Worm (Caenorhabditis elegans) whole organism, L3 larva: Measurements from ENCODE around the gene srh-174.

Experiments used
- aly-2 ChIP-seq: fragments of 150-350 bp; optimal IDR thresholded peaks from 2 replicates; lab custom pipeline; 2014; ENCODE audit warnings: missing biosample characterization, missing genetic modification characterization
- ceh-82 ChIP-seq: fragments of 150-350 bp; optimal IDR thresholded peaks from 2 replicates; lab custom pipeline; 2014; ENCODE audit warnings: missing biosample characterization, missing genetic modification characterization
- egl-27 ChIP-seq: sonication (generic microtip); optimal IDR thresholded peaks from 4 replicates; lab custom pipeline; 2017; ENCODE audit warnings: missing biosample characterization, missing genetic modification reagents, missing genetic modification characterization
- elt-3 ChIP-seq, 3 experiments: fragments of 150-350 bp in 1 of 3; sonication (generic microtip) in 2 of 3; optimal IDR thresholded peaks; 2 replicates in 2 of 3; 4 replicates in 1 of 3; lab custom pipeline; 2014 to 2017; ENCODE audit warnings: missing biosample characterization in 3 of 3, missing genetic modification characterization in 3 of 3
- fkh-10 ChIP-seq: sonication (generic microtip); optimal IDR thresholded peaks from 2 replicates; lab custom pipeline; 2017; ENCODE audit warnings: missing biosample characterization, missing genetic modification reagents, missing genetic modification characterization
- lin-39 ChIP-seq: fragments of 150-350 bp; optimal IDR thresholded peaks from 2 replicates; lab custom pipeline; 2018; ENCODE audit warnings: missing biosample characterization, missing genetic modification reagents, missing genetic modification characterization
- nhr-237 ChIP-seq: fragments of 150-350 bp; optimal IDR thresholded peaks from 2 replicates; lab custom pipeline; 2014; ENCODE audit warnings: missing biosample characterization, missing genetic modification characterization
- nhr-67 ChIP-seq: fragments of 150-350 bp; optimal IDR thresholded peaks from 2 replicates; lab custom pipeline; 2014; ENCODE audit warnings: missing biosample characterization, missing genetic modification characterization
- nhr-77 ChIP-seq: fragments of 150-350 bp; optimal IDR thresholded peaks from 2 replicates; lab custom pipeline; 2014; ENCODE audit warnings: missing biosample characterization, missing genetic modification characterization
- pqm-1 ChIP-seq: fragments of 150-350 bp; optimal IDR thresholded peaks from 2 replicates; lab custom pipeline; 2017; ENCODE audit warnings: missing biosample characterization, missing genetic modification characterization, inconsistent platforms
- unc-62 ChIP-seq: fragments of 150-350 bp; sonication (generic microtip); optimal IDR thresholded peaks from 4 replicates; lab custom pipeline; 2014; ENCODE audit warnings: missing biosample characterization, missing genetic modification reagents, missing genetic modification characterization
- ztf-11 ChIP-seq: fragments of 150-350 bp; optimal IDR thresholded peaks from 2 replicates; lab custom pipeline; 2014; ENCODE audit warnings: missing biosample characterization, missing genetic modification characterization

DNA sequence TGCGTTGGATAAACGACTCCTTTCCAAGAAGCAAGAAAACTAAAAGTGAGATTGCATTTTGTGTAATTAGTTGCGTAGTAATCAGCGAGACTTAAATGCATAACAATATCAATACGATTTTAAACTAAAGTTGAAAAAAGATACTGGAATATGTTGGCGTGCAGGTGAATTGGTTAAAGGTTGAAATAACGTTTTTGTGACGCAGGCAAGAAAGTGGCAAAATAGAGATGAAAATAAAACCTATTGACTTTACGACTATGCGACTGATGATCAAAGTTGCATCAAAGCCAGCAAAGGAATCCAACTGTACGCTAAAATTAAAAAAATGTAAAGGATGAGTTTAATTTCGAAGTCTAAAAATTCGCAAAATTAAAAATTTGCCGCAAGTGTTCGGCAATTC lies 13.1 kb upstream of the srh-174 start, which contains the start of gene srh-102:
- no peak for TF ChIP-seq elt-3 (tag; optimal IDR thresholded peaks at IDR 0.05; lab: Kevin White, UChicago)
- TF ChIP-seq nhr-237 (tag; lab: Kevin White, UChicago): no peak
- TF ChIP-seq aly-2 (tag; lab: Kevin White, UChicago): no peak
- no peak for TF ChIP-seq unc-62
- no peak for TF ChIP-seq egl-27 (tag; lab: Kevin White, UChicago)
- no peak for TF ChIP-seq ceh-82 (tag; lab: Kevin White, UChicago)
- no peak for TF ChIP-seq nhr-77 (tag; lab: Kevin White, UChicago)
- TF ChIP-seq pqm-1 (tag; lab: Kevin White, UChicago): no peak
- TF ChIP-seq ztf-11 (tag; lab: Kevin White, UChicago): no peak
- no peak for TF ChIP-seq fkh-10 (GFP tag; lab: Kevin White, UChicago)
- no peak for TF ChIP-seq lin-39
- no peak for TF ChIP-seq nhr-67
